Worm (Caenorhabditis elegans) whole organism, midembryonic: ENCODE measurements around the gene vha-12.

Experiments
- T22C8.4 ChIP-seq: fragments of 200-800 bp; sonication (Bioruptor generic); IDR thresholded peaks from 2 replicates; pipeline ENCODE4 v1.3.6; 2022; ENCODE audit warnings: missing genetic modification characterization, missing compliant biosample characterization
- flt-1 ChIP-seq: fragments of 200-800 bp; sonication (Bioruptor generic); IDR thresholded peaks from 2 replicates; pipeline ENCODE4 v1.3.6; 2022; ENCODE audit warnings: missing genetic modification characterization, missing compliant biosample characterization
- klf-2 ChIP-seq: fragments of 200-800 bp; sonication (Bioruptor generic); conservative IDR thresholded peaks from 2 replicates; pipeline ENCODE4 v1.3.6; 2022; ENCODE audit warnings: missing genetic modification reagents, missing genetic modification characterization, missing compliant biosample characterization
- ref-1 ChIP-seq: fragments of 200-800 bp; sonication (Bioruptor generic); conservative IDR thresholded peaks from 2 replicates; pipeline ENCODE4 v1.3.6; 2022; ENCODE audit warnings: missing genetic modification reagents, missing genetic modification characterization, missing compliant biosample characterization
- tab-1 ChIP-seq: fragments of 200-800 bp; sonication (Bioruptor generic); IDR thresholded peaks from 2 replicates; pipeline ENCODE4 v1.3.6; 2022; ENCODE audit warnings: missing genetic modification characterization, missing compliant biosample characterization
- ztf-29 ChIP-seq: fragments of 200-800 bp; sonication (Bioruptor generic); IDR thresholded peaks from 2 replicates; pipeline ENCODE4 v1.3.6; 2022; ENCODE audit warnings: missing genetic modification reagents, missing genetic modification characterization, missing compliant biosample characterization

- TF ChIP-seq ztf-29 (GFP tag; lab: Robert Waterston, UW), result no peak
- TF ChIP-seq klf-2 (GFP tag; lab: Robert Waterston, UW), result no peak
- no peak for TF ChIP-seq T22C8.4 (GFP tag; lab: Robert Waterston, UW)
- TF ChIP-seq tab-1, result no peak
- no peak for TF ChIP-seq flt-1
- TF ChIP-seq ref-1 (GFP tag; lab: Robert Waterston, UW), result no peak
These were observed 23.7 kb downstream of the vha-12 start for ce11 chrX:4214643-4215042.
